Fruit fly (Drosophila melanogaster) whole organism: ENCODE measurements around the gene CG13059.

Source experiments
- CG8478 ChIP-seq: fragments of >200 bp; optimal IDR thresholded peaks from 2 replicates; lab custom pipeline; 2018; ENCODE audit warnings: inconsistent platforms
- Dll ChIP-seq: fragments of >200 bp; optimal IDR thresholded peaks from 2 replicates; lab custom pipeline; 2017
- EcR ChIP-seq, 2 experiments: fragments of >200 bp; optimal IDR thresholded peaks; 2 replicates each; lab custom pipeline; 2017; ENCODE audit warnings: missing biosample characterization in 2 of 2, missing genetic modification characterization in 2 of 2, missing genetic modification reagents in 2 of 2
- pan ChIP-seq: fragments of >200 bp; optimal IDR thresholded peaks from 2 replicates; lab custom pipeline; 2017
- psq ChIP-seq: fragments of >200 bp; optimal IDR thresholded peaks from 2 replicates; lab custom pipeline; 2017
- usp ChIP-seq: fragments of >200 bp; optimal IDR thresholded peaks from 2 replicates; lab custom pipeline; 2017; ENCODE audit warnings: missing biosample characterization, missing genetic modification characterization, mixed read lengths

CG13059 gene

dm6 chr3L:16319399-16319906 lies 4.0 kb upstream of the CG13059 start, which contains the start of the genes CG13041 and CG13060:
Gene CG13041, minus strand, starts transcription at chr3L:16319526.
Gene CG13060, plus strand, starts transcription at chr3L:16319856.
- TF ChIP-seq psq (lab: Kevin White, UChicago) (no peak), usp (GFP tag; lab: Kevin White, UChicago) (no peak), pan (lab: Kevin White, UChicago) (no peak), EcR (GFP tag; optimal IDR thresholded peaks at IDR 0.05; lab: Kevin White, UChicago) (no peak), Dll (lab: Kevin White, UChicago) (no peak)

- no peak for TF ChIP-seq CG8478 (lab: Kevin White, UChicago)
Measured at dm6 chr3L:16321172-16321571, 2.3 kb upstream of the CG13059 start, which contains the start of gene CG42718. Gene CG42718, minus strand, starts transcription at chr3L:16321272.

dm6 chr3L:16326657-16327056 lies 3.2 kb downstream of the CG13059 start, which contains the start of the genes CG13040 and CG13039:
Gene CG13040, minus strand, starts transcription at chr3L:16326757.
Gene CG13039, minus strand, starts transcription at chr3L:16326762.
- no peak for TF ChIP-seq CG8478 (lab: Kevin White, UChicago)
- no peak for TF ChIP-seq usp (GFP tag; lab: Kevin White, UChicago)
- TF ChIP-seq EcR (GFP tag; optimal IDR thresholded peaks at IDR 0.05; lab: Kevin White, UChicago) = no peak
- TF ChIP-seq psq (lab: Kevin White, UChicago) = no peak
- TF ChIP-seq pan (lab: Kevin White, UChicago) = no peak
- TF ChIP-seq Dll (lab: Kevin White, UChicago) = no peak

- no peak for TF ChIP-seq CG8478 (lab: Kevin White, UChicago)
Measured at dm6 chr3L:16327776-16328175, 4.3 kb downstream of the CG13059 start, which contains the start of gene CG13038. Gene CG13038, minus strand, starts transcription at chr3L:16327893.

dm6 chr3L:16328207-16328891 lies 4.9 kb downstream of the CG13059 start, which contains the start of gene CG13058:
Gene CG13058, plus strand, starts transcription at chr3L:16328841.
- TF ChIP-seq EcR (GFP tag; optimal IDR thresholded peaks at IDR 0.05; lab: Kevin White, UChicago) (no peak), Dll (lab: Kevin White, UChicago) (no peak), psq (lab: Kevin White, UChicago) (no peak)

dm6 chr3L:16329495-16329894 lies 6.0 kb downstream of the CG13059 start, which contains the start of gene CG33061:
Gene CG33061, plus strand, starts transcription at chr3L:16329795.
- TF ChIP-seq psq (lab: Kevin White, UChicago) (no peak), usp (GFP tag; lab: Kevin White, UChicago) (no peak), Dll (lab: Kevin White, UChicago) (no peak), CG8478 (lab: Kevin White, UChicago) (no peak), pan (lab: Kevin White, UChicago) (no peak), EcR (GFP tag; optimal IDR thresholded peaks at IDR 0.05; lab: Kevin White, UChicago) (no peak)

dm6 chr3L:16330740-16331139 lies 7.3 kb downstream of the CG13059 start, which contains the start of gene CG33060:
Gene CG33060, plus strand, starts transcription at chr3L:16331040.
- TF ChIP-seq pan (lab: Kevin White, UChicago) (no peak), CG8478 (lab: Kevin White, UChicago) (no peak), EcR (GFP tag; optimal IDR thresholded peaks at IDR 0.05; lab: Kevin White, UChicago) (no peak), usp (GFP tag; lab: Kevin White, UChicago) (no peak), psq (lab: Kevin White, UChicago) (no peak), Dll (lab: Kevin White, UChicago) (no peak)

dm6 chr3L:16331633-16332032 lies 8.2 kb downstream of the CG13059 start, which contains the start of gene retinin:
Gene retinin, plus strand, starts transcription at chr3L:16331933.
- TF ChIP-seq Dll (lab: Kevin White, UChicago) = no peak
- no peak for TF ChIP-seq psq (lab: Kevin White, UChicago)
- no peak for TF ChIP-seq CG8478 (lab: Kevin White, UChicago)
- TF ChIP-seq usp (GFP tag; lab: Kevin White, UChicago) = no peak
- no peak for TF ChIP-seq pan (lab: Kevin White, UChicago)
- no peak for TF ChIP-seq EcR (GFP tag; optimal IDR thresholded peaks at IDR 0.05; lab: Kevin White, UChicago)

- TF ChIP-seq pan (lab: Kevin White, UChicago) (no peak), Dll (lab: Kevin White, UChicago) (no peak), EcR (GFP tag; optimal IDR thresholded peaks at IDR 0.05; lab: Kevin White, UChicago) (no peak), psq (lab: Kevin White, UChicago) (no peak), usp (GFP tag; lab: Kevin White, UChicago) (no peak), CG8478 (lab: Kevin White, UChicago) (no peak)
Measured at dm6 chr3L:16333013-16333412, 9.5 kb downstream of the CG13059 start, which contains the start of gene CG13056. Gene CG13056, plus strand, starts transcription at chr3L:16333313.

- TF ChIP-seq Dll (lab: Kevin White, UChicago) = no peak
- no peak for TF ChIP-seq pan (lab: Kevin White, UChicago)
- no peak for TF ChIP-seq CG8478 (lab: Kevin White, UChicago)
- TF ChIP-seq psq (lab: Kevin White, UChicago) = no peak
- TF ChIP-seq usp (GFP tag; lab: Kevin White, UChicago) = no peak
- TF ChIP-seq EcR (GFP tag; optimal IDR thresholded peaks at IDR 0.05; lab: Kevin White, UChicago) = no peak
Measured at dm6 chr3L:16334876-16335275, 11.4 kb downstream of the CG13059 start.

dm6 chr3L:16337739-16338138 lies 14.3 kb downstream of the CG13059 start:
- TF ChIP-seq EcR (GFP tag; optimal IDR thresholded peaks at IDR 0.05; lab: Kevin White, UChicago) (no peak), Dll (lab: Kevin White, UChicago) (no peak), psq (lab: Kevin White, UChicago) (no peak), CG8478 (lab: Kevin White, UChicago) (no peak), usp (GFP tag; lab: Kevin White, UChicago) (no peak), pan (lab: Kevin White, UChicago) (no peak)
